Worm (Caenorhabditis elegans): ENCODE data around the gene ZK1248.17.
"Not testable (repeated sequence)": the region's sequence is repeated elsewhere in the genome, so short reads cannot be mapped to it uniquely, and the experiment has no call there.

The ZK1248.17 gene

ce11 chrII:5880677-5881076 is 35.3 kb upstream of the ZK1248.17 start:
- TF ChIP-seq grh-1 (GFP tag; IDR thresholded peaks at IDR 0.05) (peak; percentile 55; the same call in 1 of the 2 replicates), elt-3 (tag; optimal IDR thresholded peaks at IDR 0.05) (peak in 1 of 6 experiments; percentile 31), ceh-82 (tag; optimal IDR thresholded peaks at IDR 0.05) (no peak), nhr-19 (GFP tag; conservative IDR thresholded peaks at IDR 0.05) (0 out of 2 replicates have a peak, but pooled peaks have one; percentile 5), blmp-1 (tag; optimal IDR thresholded peaks at IDR 0.05) (peak; percentile 63), unc-130 (tag; optimal IDR thresholded peaks at IDR 0.05) (no peak), nhr-11 (tag; optimal IDR thresholded peaks at IDR 0.05) (no peak), vab-15 (tag; optimal IDR thresholded peaks at IDR 0.05) (peak; percentile 19), nhr-85 (tag) (peak; percentile 86), irx-1 (tag; optimal IDR thresholded peaks at IDR 0.05) (no peak), rnt-1 (tag; optimal IDR thresholded peaks at IDR 0.05) (peak; percentile 21), nhr-47 (tag; optimal IDR thresholded peaks at IDR 0.05) (no peak), snu-23 (GFP tag; optimal IDR thresholded peaks at IDR 0.05) (peak; percentile 32), lin-14 (GFP tag; optimal IDR thresholded peaks at IDR 0.05) (peak; percentile 63), efl-1 (optimal IDR thresholded peaks at IDR 0.05) (peak in 1 of 2 experiments; percentile 2), efl-1 (GFP tag; optimal IDR thresholded peaks at IDR 0.05 in 1 of 2) (peak in 1 of 2 experiments; percentile 33), nhr-71 (tag; optimal IDR thresholded peaks at IDR 0.05) (peak; percentile 8), mep-1 (tag; optimal IDR thresholded peaks at IDR 0.05) (peak; percentile 51), lin-35 (GFP tag; optimal IDR thresholded peaks at IDR 0.05) (peak in 1 of 2 experiments; percentile 19), ceh-63 (GFP tag; optimal IDR thresholded peaks at IDR 0.05) (no peak), lsy-2 (tag; optimal IDR thresholded peaks at IDR 0.05) (peak; percentile 4 to 31)

DNA sequence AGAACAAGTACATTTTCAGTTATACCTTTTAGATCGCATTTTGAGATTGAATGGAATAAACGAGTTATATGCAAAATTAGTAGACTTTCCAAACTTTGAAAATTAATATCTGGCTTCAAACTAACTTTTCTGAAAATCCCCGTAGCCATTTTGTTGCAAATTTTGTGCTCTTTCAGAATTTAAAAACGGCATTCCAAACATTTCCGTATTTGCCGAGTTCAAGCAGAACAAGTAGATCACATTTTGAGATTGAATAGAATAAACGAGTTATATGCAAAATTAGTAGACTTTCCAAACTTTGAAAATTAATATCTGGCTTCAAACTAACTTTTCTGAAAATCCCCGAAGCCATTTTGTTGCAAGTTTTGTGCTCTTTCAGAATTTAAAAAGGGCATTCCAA is 31.2 kb upstream of the ZK1248.17 start, which contains the start of gene F55C12.2:
Gene F55C12.2 (plus strand): TSS at position 301 of the 400 bp plus-strand sequence.
- not testable (repeated sequence) for TF ChIP-seq nhr-19 (GFP tag; conservative IDR thresholded peaks at IDR 0.05); ces-1 (GFP tag; optimal IDR thresholded peaks at IDR 0.05); ztf-11 (tag; optimal IDR thresholded peaks at IDR 0.05)

DNA sequence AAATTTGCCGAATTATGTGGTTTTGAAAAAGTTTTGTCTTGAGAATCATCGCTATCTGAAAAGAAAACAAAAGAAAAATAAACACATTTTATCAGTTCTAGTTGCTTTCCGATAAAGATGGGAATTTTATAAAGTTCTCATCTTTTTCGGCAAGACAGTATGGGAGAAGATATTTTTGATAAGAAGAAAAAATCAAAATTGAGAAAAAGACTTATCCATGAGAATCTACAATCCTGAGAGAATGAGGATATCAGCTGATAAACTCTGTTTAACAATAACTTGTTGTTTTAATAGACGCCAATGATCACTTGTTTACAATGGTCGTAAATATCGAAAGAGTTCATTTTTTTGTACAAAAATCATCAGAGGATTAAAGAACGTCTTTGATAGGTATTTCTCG is 30.7 kb upstream of the ZK1248.17 start, which contains the start of gene F55C12.6:
Gene F55C12.6 (minus strand): TSS at position 101 of the 400 bp plus-strand sequence.
- TF ChIP-seq snpc-4 (tag; optimal IDR thresholded peaks at IDR 0.05) (no peak), tbx-2 (tag; optimal IDR thresholded peaks at IDR 0.05) (no peak), pag-3 (tag; optimal IDR thresholded peaks at IDR 0.05; ENCODE audit: borderline replicate concordance, insufficient read depth) (no peak), ceh-88 (GFP tag; IDR thresholded peaks at IDR 0.05) (no peak), skn-1 (tag; optimal IDR thresholded peaks at IDR 0.05) (no peak), nhr-47 (tag; optimal IDR thresholded peaks at IDR 0.05) (no peak), vab-15 (tag; optimal IDR thresholded peaks at IDR 0.05) (no peak), nhr-84 (tag; optimal IDR thresholded peaks at IDR 0.05) (no peak), ceh-63 (GFP tag; optimal IDR thresholded peaks at IDR 0.05) (no peak), nhr-28 (tag; optimal IDR thresholded peaks at IDR 0.05) (no peak), mdl-1 (tag; optimal IDR thresholded peaks at IDR 0.05) (no peak), hlh-4 (tag; optimal IDR thresholded peaks at IDR 0.05) (no peak), unc-62 (GFP tag; optimal IDR thresholded peaks at IDR 0.05) (no peak)

- TF ChIP-seq lin-35 (GFP tag; optimal IDR thresholded peaks at IDR 0.05) (peak; percentile 17 to 74), dpl-1 (GFP tag; optimal IDR thresholded peaks at IDR 0.05) (peak in 2 of 3 experiments; percentile 33 to 39), lin-14 (GFP tag; optimal IDR thresholded peaks at IDR 0.05) (peak; percentile 79), grh-1 (GFP tag; IDR thresholded peaks at IDR 0.05) (no peak), lsy-2 (tag; optimal IDR thresholded peaks at IDR 0.05) (peak; percentile 35 to 49), snu-23 (GFP tag; optimal IDR thresholded peaks at IDR 0.05) (peak; percentile 70), C16A3.4 (tag; optimal IDR thresholded peaks at IDR 0.05) (peak; percentile 58), efl-1 (optimal IDR thresholded peaks at IDR 0.05) (peak in 1 of 2 experiments; percentile 25), efl-1 (GFP tag; optimal IDR thresholded peaks at IDR 0.05 in 1 of 2) (peak; percentile 25 to 88), unc-130 (tag; optimal IDR thresholded peaks at IDR 0.05) (peak; percentile 43), nhr-76 (tag; optimal IDR thresholded peaks at IDR 0.05) (no peak), irx-1 (tag; optimal IDR thresholded peaks at IDR 0.05) (peak; percentile 16), Y116A8C.19 (tag; optimal IDR thresholded peaks at IDR 0.05; ENCODE audit: borderline replicate concordance) (no peak), pag-3 (tag; optimal IDR thresholded peaks at IDR 0.05; ENCODE audit: borderline replicate concordance, insufficient read depth) (no peak), alr-1 (tag; optimal IDR thresholded peaks at IDR 0.05; ENCODE audit: borderline replicate concordance) (no peak), nhr-47 (tag; optimal IDR thresholded peaks at IDR 0.05) (no peak), snpc-4 (tag; optimal IDR thresholded peaks at IDR 0.05) (no peak), nhr-71 (tag; optimal IDR thresholded peaks at IDR 0.05) (peak; percentile 71), lir-3 (tag; optimal IDR thresholded peaks at IDR 0.05; ENCODE audit: poor library complexity) (peak; percentile 4), mep-1 (tag; optimal IDR thresholded peaks at IDR 0.05) (peak; percentile 82), aly-2 (tag; optimal IDR thresholded peaks at IDR 0.05) (no peak), ceh-8 (GFP tag; optimal IDR thresholded peaks at IDR 0.05) (peak; percentile 43), dsc-1 (tag; optimal IDR thresholded peaks at IDR 0.05) (peak; percentile 36), elt-3 (tag; optimal IDR thresholded peaks at IDR 0.05) (peak in 2 of 6 experiments; percentile 31 to 64), F16B12.6 (tag; optimal IDR thresholded peaks at IDR 0.05) (no peak), nhr-28 (tag; optimal IDR thresholded peaks at IDR 0.05) (no peak)
These were observed 28.8 kb upstream of the ZK1248.17 start for ce11 chrII:5874130-5874529.

Data from whole organism, L1 larva.